Worm (Caenorhabditis elegans) whole organism, early embryonic: ENCODE measurements around the gene srx-46.
"Not testable (repeated sequence)": the region's sequence is repeated elsewhere in the genome, so short reads cannot be mapped to it uniquely, and the experiment has no call there.

ENCODE experiments used
- aly-1 ChIP-seq: sonication (generic microtip); optimal IDR thresholded peaks from 2 replicates; lab custom pipeline; 2016; ENCODE audit warnings: missing genetic modification characterization, missing compliant biosample characterization
- ama-1 ChIP-seq: fragments of 150-350 bp; optimal IDR thresholded peaks from 2 replicates; lab custom pipeline; 2014
- ceh-13 ChIP-seq: fragments of 200-800 bp; sonication (Bioruptor generic); optimal IDR thresholded peaks from 2 replicates; lab custom pipeline; 2018; ENCODE audit warnings: mild to moderate bottlenecking, missing genetic modification characterization, missing compliant biosample characterization
- tra-4 ChIP-seq: sonication (generic microtip); optimal IDR thresholded peaks from 2 replicates; lab custom pipeline; 2017; ENCODE audit warnings: missing genetic modification characterization, missing compliant biosample characterization

- TF ChIP-seq aly-1 (tag; lab: Kevin White, UChicago); tra-4 (tag; lab: Kevin White, UChicago); ama-1; ceh-13 (GFP tag; lab: Kevin White, UChicago): not testable (repeated sequence)
These were observed 10.8 kb upstream of the srx-46 start for ce11 chrV:9342282-9342681.
